Fruit fly (Drosophila melanogaster): ENCODE results near the gene dyl.

The dyl gene

DNA sequence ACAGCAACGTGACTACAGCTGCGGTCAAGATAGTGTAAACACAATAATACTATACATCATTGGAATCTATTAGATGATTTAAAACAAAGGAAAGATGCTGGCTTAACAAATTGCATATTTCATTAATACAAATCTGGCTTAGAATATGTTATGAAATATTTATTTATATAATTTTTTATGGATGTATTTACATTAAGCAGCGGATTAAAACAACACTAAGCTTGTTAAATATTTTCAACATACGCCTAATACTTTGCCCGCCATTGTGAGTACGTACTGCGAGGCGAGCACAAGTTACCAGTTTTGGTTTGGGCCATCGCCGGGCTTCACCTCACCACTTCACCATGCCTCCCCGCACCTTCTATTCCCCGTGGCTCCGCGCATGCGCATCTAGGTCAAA is 37.6 kb downstream of the dyl start:
- TF ChIP-seq HLH106 (tag; optimal IDR thresholded peaks at IDR 0.05), result peak; percentile 90
- peak; percentile 86 for TF ChIP-seq OdsH (GFP tag; optimal IDR thresholded peaks at IDR 0.05)
- peak; percentile 56 for TF ChIP-seq br (GFP tag; optimal IDR thresholded peaks at IDR 0.05)
- TF ChIP-seq sage (GFP tag; optimal IDR thresholded peaks at IDR 0.05), result peak; percentile 47
- TF ChIP-seq CG9705 (GFP tag; optimal IDR thresholded peaks at IDR 0.05), result peak; percentile 61
- peak; percentile 55 for TF ChIP-seq ey (GFP tag; optimal IDR thresholded peaks at IDR 0.05)
- TF ChIP-seq dsf (GFP tag; optimal IDR thresholded peaks at IDR 0.05; ENCODE audit: borderline replicate concordance), result no peak
- peak; percentile 79 for TF ChIP-seq rgr (GFP tag; optimal IDR thresholded peaks at IDR 0.05)
- peak; percentile 75 for TF ChIP-seq psq (GFP tag; optimal IDR thresholded peaks at IDR 0.05)
- no peak for TF ChIP-seq dl (GFP tag; optimal IDR thresholded peaks at IDR 0.05; ENCODE audit: insufficient read depth in 1 of 2, partially characterized antibody in 2 of 2)
- TF ChIP-seq sv (GFP tag; optimal IDR thresholded peaks at IDR 0.05), result peak; percentile 3
- peak; percentile 52 for TF ChIP-seq Hnf4 (GFP tag; optimal IDR thresholded peaks at IDR 0.05)
- peak; percentile 75 for TF ChIP-seq dmrt93B (GFP tag; optimal IDR thresholded peaks at IDR 0.05)
- TF ChIP-seq GATAd (GFP tag; optimal IDR thresholded peaks at IDR 0.05), result no peak
- peak; percentile 50 for TF ChIP-seq Rel (GFP tag; optimal IDR thresholded peaks at IDR 0.05)
- peak; percentile 63 for TF ChIP-seq Rel (tag; optimal IDR thresholded peaks at IDR 0.05)
- no peak for TF ChIP-seq Hr78 (GFP tag; optimal IDR thresholded peaks at IDR 0.05)
- peak; percentile 53 for TF ChIP-seq woc (GFP tag; optimal IDR thresholded peaks at IDR 0.05)
- TF ChIP-seq Mio (GFP tag; optimal IDR thresholded peaks at IDR 0.05), result no peak
- no peak for TF ChIP-seq Dif (GFP tag; optimal IDR thresholded peaks at IDR 0.05; ENCODE audit: partially characterized antibody)
- TF ChIP-seq Sp1 (GFP tag; optimal IDR thresholded peaks at IDR 0.05), result peak; percentile 90
- no peak for TF ChIP-seq tai (GFP tag; optimal IDR thresholded peaks at IDR 0.05)
- no peak for TF ChIP-seq Myc (optimal IDR thresholded peaks at IDR 0.05)
- TF ChIP-seq lola (GFP tag; optimal IDR thresholded peaks at IDR 0.05), result no peak
- peak; percentile 83 for TF ChIP-seq h (GFP tag; optimal IDR thresholded peaks at IDR 0.05)
- no peak for TF ChIP-seq CrebA (GFP tag; optimal IDR thresholded peaks at IDR 0.05; ENCODE audit: borderline replicate concordance)
- peak; percentile 71 for TF ChIP-seq fru (GFP tag; optimal IDR thresholded peaks at IDR 0.05)
- peak; percentile 55 for TF ChIP-seq brk (GFP tag; optimal IDR thresholded peaks at IDR 0.05)
- TF ChIP-seq foxo (GFP tag; optimal IDR thresholded peaks at IDR 0.05), result peak in 1 of 2 experiments; percentile 86
- no peak for TF ChIP-seq Hr83 (GFP tag; optimal IDR thresholded peaks at IDR 0.05; ENCODE audit: poor library complexity, severe bottlenecking)
- no peak for TF ChIP-seq Dfd (GFP tag; optimal IDR thresholded peaks at IDR 0.05)

DNA sequence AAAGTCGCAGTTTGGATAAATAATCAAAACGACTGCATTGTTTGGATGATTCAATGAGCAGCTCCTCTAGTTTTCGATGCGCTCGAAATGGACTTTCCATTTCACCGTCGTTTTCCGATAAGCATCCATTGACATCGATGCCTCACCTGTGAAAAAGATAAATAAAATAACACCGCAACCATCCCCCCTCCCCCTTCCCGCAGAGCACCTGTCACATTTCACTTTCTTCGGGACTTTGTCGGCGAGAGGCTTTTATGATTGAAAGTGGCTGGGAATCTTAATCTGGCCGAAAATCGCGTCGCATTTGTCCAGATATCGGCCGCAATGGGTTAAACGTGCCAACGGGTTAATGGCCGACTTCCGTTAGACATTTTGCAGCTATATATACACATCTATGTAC is 38.3 kb downstream of the dyl start:
- TF ChIP-seq h (GFP tag; optimal IDR thresholded peaks at IDR 0.05) (no peak), Rel (GFP tag; optimal IDR thresholded peaks at IDR 0.05) (no peak), Rel (tag; optimal IDR thresholded peaks at IDR 0.05) (no peak), brk (GFP tag; optimal IDR thresholded peaks at IDR 0.05) (no peak), dsf (GFP tag; optimal IDR thresholded peaks at IDR 0.05; ENCODE audit: borderline replicate concordance) (no peak)

DNA sequence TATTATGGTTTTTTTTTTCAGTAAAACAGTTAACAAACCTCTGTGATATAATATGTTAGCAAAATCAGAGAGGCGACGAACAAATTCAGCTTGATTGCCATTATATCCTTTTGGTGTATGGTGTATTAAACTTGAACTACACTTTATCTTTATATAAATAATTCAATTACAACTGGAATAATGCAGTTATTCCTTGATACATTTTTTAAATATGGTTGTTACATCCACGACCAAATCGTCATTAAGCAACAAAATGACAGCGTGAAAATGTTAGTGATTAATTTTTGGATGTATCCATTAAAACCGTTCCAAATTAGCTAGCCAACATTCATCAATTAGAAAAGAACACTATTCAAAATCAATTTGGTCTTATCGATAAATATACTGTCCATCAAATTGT is 40.1 kb downstream of the dyl start, which contains the start of gene CG33764:
TSS of gene CG33764 (minus strand) at position 101 of the 400 bp plus-strand sequence.
- TF ChIP-seq jim (GFP tag; optimal IDR thresholded peaks at IDR 0.05), result no peak
- no peak for TF ChIP-seq Mio (GFP tag; optimal IDR thresholded peaks at IDR 0.05)
- TF ChIP-seq Hnf4 (GFP tag; optimal IDR thresholded peaks at IDR 0.05), result no peak
- TF ChIP-seq Dif (GFP tag; optimal IDR thresholded peaks at IDR 0.05; ENCODE audit: partially characterized antibody), result no peak

DNA sequence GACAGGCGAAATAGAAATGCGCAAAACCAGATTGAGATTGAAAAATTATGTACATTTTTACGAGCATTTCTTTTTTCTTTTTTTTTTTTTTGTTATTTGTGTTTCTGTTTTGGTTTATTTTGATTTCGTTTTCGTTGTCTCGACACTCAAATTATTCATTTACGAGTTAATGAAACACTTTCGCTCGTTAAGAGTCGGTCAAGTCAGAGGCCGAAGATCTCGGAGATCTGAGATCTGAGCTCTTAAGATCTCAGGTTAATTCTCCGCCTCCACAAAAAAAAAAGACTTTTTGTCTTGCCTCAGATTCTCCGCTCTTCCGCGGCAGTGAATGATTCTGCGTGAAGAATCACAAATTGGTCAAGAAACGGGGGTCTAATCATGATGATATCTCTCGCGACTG is 41.7 kb downstream of the dyl start:
- TF ChIP-seq OdsH (GFP tag; optimal IDR thresholded peaks at IDR 0.05), result no peak
- no peak for TF ChIP-seq Myc (optimal IDR thresholded peaks at IDR 0.05)
- no peak for TF ChIP-seq ey (GFP tag; optimal IDR thresholded peaks at IDR 0.05)

DNA sequence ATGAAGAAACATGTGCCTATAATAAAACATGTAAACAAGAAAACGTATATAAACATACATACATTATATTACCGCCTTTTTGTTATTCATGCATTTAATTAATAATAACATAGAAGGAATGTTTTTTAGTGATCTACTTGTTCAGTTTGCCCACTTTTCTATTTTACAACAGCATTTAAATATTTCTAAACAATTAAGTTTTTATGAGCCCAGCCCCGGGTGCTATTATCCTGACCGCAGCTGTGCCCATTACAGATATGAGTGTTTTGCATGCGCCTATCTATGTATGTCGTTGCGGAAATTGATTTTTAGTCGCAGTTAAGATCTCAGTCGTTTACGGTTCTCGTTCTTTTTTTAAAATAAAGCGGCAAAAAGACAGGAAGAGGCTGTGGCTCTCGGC is 42.6 kb downstream of the dyl start:
- TF ChIP-seq pan (optimal IDR thresholded peaks at IDR 0.05), result no peak
- no peak for TF ChIP-seq Hr83 (GFP tag; optimal IDR thresholded peaks at IDR 0.05; ENCODE audit: poor library complexity, severe bottlenecking)
- TF ChIP-seq rgr (GFP tag; optimal IDR thresholded peaks at IDR 0.05), result no peak
- no peak for TF ChIP-seq CG32264 (GFP tag; optimal IDR thresholded peaks at IDR 0.05)
- TF ChIP-seq Myc (optimal IDR thresholded peaks at IDR 0.05), result no peak
